Fruit fly (Drosophila melanogaster): Measurements from ENCODE around the gene CG6163.

CG6163 gene

DNA sequence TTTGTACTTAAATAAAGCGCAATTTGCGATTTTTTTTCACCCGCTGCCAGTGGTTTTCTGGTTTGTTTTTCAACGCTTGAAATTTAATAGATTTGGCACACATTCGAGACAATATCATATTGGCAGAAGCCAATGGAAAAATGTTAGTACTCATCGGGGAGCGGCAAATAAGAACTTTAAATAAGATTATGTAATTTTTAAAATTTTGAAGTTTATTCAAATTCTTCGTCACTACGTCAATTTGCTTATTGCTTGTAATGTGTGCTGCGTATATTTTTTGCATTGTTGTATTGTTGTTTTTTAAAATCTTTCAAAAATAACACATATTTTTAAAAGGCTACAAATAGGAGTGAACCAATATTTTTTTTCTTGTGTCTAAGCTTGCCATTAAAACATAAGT is 17.7 kb downstream of the CG6163 start:
- peak; percentile 9 for TF ChIP-seq CG14655 (GFP tag; optimal IDR thresholded peaks at IDR 0.05)
- TF ChIP-seq CG8301 (tag; optimal IDR thresholded peaks at IDR 0.05), result peak; percentile 9
- no peak for TF ChIP-seq D1 (tag; optimal IDR thresholded peaks at IDR 0.05)
- no peak for TF ChIP-seq CG10348 (GFP tag; IDR thresholded peaks at IDR 0.05)
- 0 out of 2 replicates have a peak, but pooled peaks have one; percentile 21 for TF ChIP-seq Ets98B (GFP tag; IDR thresholded peaks at IDR 0.05)

- TF ChIP-seq CG34367 (tag; optimal IDR thresholded peaks at IDR 0.05) (no peak), CG32121 (GFP tag; IDR thresholded peaks at IDR 0.05) (no peak), CG14655 (GFP tag; optimal IDR thresholded peaks at IDR 0.05) (no peak), CG9948 (tag; optimal IDR thresholded peaks at IDR 0.05) (no peak), rn (GFP tag; IDR thresholded peaks at IDR 0.05) (no peak), CG8301 (tag; optimal IDR thresholded peaks at IDR 0.05) (no peak), CG13204 (GFP tag; optimal IDR thresholded peaks at IDR 0.05) (no peak), CG17806 (tag; optimal IDR thresholded peaks at IDR 0.05) (no peak), EcR (GFP tag; optimal IDR thresholded peaks at IDR 0.05) (no peak), CG15710 (tag; optimal IDR thresholded peaks at IDR 0.05) (no peak), Ets98B (GFP tag; IDR thresholded peaks at IDR 0.05) (no peak), D1 (tag; optimal IDR thresholded peaks at IDR 0.05) (no peak), CG10348 (GFP tag; IDR thresholded peaks at IDR 0.05) (no peak)
Observed at dm6 chr3L:11345536-11345935, 19.1 kb downstream of the CG6163 start.

- TF ChIP-seq Pif1B (GFP tag; optimal IDR thresholded peaks at IDR 0.05) (no peak), CG9948 (tag; optimal IDR thresholded peaks at IDR 0.05) (no peak), fd96Ca (GFP tag; IDR thresholded peaks at IDR 0.05) (no peak), CG34367 (tag; optimal IDR thresholded peaks at IDR 0.05) (no peak), CG32121 (GFP tag; IDR thresholded peaks at IDR 0.05) (no peak), CG10348 (GFP tag; IDR thresholded peaks at IDR 0.05) (no peak), CG13204 (GFP tag; optimal IDR thresholded peaks at IDR 0.05) (no peak), gl (tag; optimal IDR thresholded peaks at IDR 0.05) (no peak), D1 (tag; optimal IDR thresholded peaks at IDR 0.05) (no peak), CG14655 (GFP tag; optimal IDR thresholded peaks at IDR 0.05) (no peak), rn (GFP tag; IDR thresholded peaks at IDR 0.05) (no peak), CG8301 (tag; optimal IDR thresholded peaks at IDR 0.05) (no peak), Ets98B (GFP tag; IDR thresholded peaks at IDR 0.05) (no peak), CG4496 (GFP tag; IDR thresholded peaks at IDR 0.05) (no peak), CG15710 (tag; optimal IDR thresholded peaks at IDR 0.05) (no peak)
Observed at dm6 chr3L:11344485-11345270, 20.0 kb downstream of the CG6163 start.

dm6 chr3L:11343633-11344210 is 21.0 kb downstream of the CG6163 start:
- TF ChIP-seq Pif1B (GFP tag; optimal IDR thresholded peaks at IDR 0.05) (no peak), EcR (GFP tag; optimal IDR thresholded peaks at IDR 0.05) (peak; percentile 35), Ets98B (GFP tag; IDR thresholded peaks at IDR 0.05) (no peak), CG8159 (tag; optimal IDR thresholded peaks at IDR 0.05) (no peak), CG15710 (tag; optimal IDR thresholded peaks at IDR 0.05) (no peak)

dm6 chr3L:11342533-11343065 is 22.1 kb downstream of the CG6163 start:
- no peak for TF ChIP-seq Pif1A (GFP tag; optimal IDR thresholded peaks at IDR 0.05)
- peak; percentile 23 for TF ChIP-seq EcR (GFP tag; optimal IDR thresholded peaks at IDR 0.05)

- TF ChIP-seq CG12605 (GFP tag; IDR thresholded peaks at IDR 0.05) (no peak), CG13204 (GFP tag; optimal IDR thresholded peaks at IDR 0.05) (no peak), CG17806 (tag; optimal IDR thresholded peaks at IDR 0.05) (no peak), D1 (tag; optimal IDR thresholded peaks at IDR 0.05) (no peak), CG32121 (GFP tag; IDR thresholded peaks at IDR 0.05) (no peak), Ets98B (GFP tag; IDR thresholded peaks at IDR 0.05) (no peak), CG8159 (tag; optimal IDR thresholded peaks at IDR 0.05) (peak; percentile 29)
Observed at dm6 chr3L:11341920-11342319, 22.8 kb downstream of the CG6163 start.

DNA sequence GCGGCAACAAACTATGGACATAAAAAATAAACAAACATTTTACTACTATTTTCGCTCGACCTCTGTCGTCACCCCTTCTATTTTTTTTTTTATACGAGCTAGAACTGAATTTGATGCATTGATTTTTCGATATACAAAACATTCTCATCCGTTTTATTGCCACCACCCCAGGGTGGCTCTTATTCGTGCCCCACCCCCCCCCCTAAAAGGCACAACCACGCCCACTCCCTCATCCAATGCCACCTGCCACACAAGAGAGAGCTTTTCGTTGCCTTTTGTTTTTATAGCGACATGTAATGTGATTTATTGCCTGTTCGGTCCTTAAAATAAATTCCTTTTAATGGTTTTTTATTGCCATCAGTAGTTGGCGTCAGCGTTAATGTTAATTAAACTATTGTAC is 25.4 kb downstream of the CG6163 start:
- TF ChIP-seq CG14655 (GFP tag; optimal IDR thresholded peaks at IDR 0.05), result no peak
- TF ChIP-seq CG8159 (tag; optimal IDR thresholded peaks at IDR 0.05), result peak; percentile 24

- TF ChIP-seq D1 (tag; optimal IDR thresholded peaks at IDR 0.05) (no peak), CG8301 (tag; optimal IDR thresholded peaks at IDR 0.05) (no peak), Pif1A (GFP tag; optimal IDR thresholded peaks at IDR 0.05) (no peak), CG4496 (GFP tag; IDR thresholded peaks at IDR 0.05) (no peak), CG10348 (GFP tag; IDR thresholded peaks at IDR 0.05) (no peak), CG9948 (tag; optimal IDR thresholded peaks at IDR 0.05) (no peak), EcR (GFP tag; optimal IDR thresholded peaks at IDR 0.05) (no peak), CG34367 (tag; optimal IDR thresholded peaks at IDR 0.05) (no peak), fd96Ca (GFP tag; IDR thresholded peaks at IDR 0.05) (no peak), CG17806 (tag; optimal IDR thresholded peaks at IDR 0.05) (no peak), Pif1B (GFP tag; optimal IDR thresholded peaks at IDR 0.05) (no peak), CG12605 (GFP tag; IDR thresholded peaks at IDR 0.05) (no peak), gl (tag; optimal IDR thresholded peaks at IDR 0.05) (no peak), Snoo (tag; optimal IDR thresholded peaks at IDR 0.05) (no peak), CG14655 (GFP tag; optimal IDR thresholded peaks at IDR 0.05) (no peak), CG13204 (GFP tag; optimal IDR thresholded peaks at IDR 0.05) (no peak), rn (GFP tag; IDR thresholded peaks at IDR 0.05) (no peak)
Observed at dm6 chr3L:11337674-11338073, 27.0 kb downstream of the CG6163 start.

All from whole organism, pupa.